Fruit fly (Drosophila melanogaster) whole organism, adult: ENCODE results near the gene CG14079.

ENCODE experiments used
- CG11617 ChIP-seq: fragments of 200-800 bp; sonication (Bioruptor generic); optimal IDR thresholded peaks from 2 replicates; lab custom pipeline; 2017; ENCODE audit warnings: mild to moderate bottlenecking, missing biosample characterization, missing genetic modification reagents, missing genetic modification characterization
- CG12768 ChIP-seq: fragments of 200-800 bp; sonication (Bioruptor generic); optimal IDR thresholded peaks from 2 replicates; lab custom pipeline; 2017; ENCODE audit warnings: missing biosample characterization, missing genetic modification characterization, mild to moderate bottlenecking, moderate library complexity, missing genetic modification reagents
- CG14711 ChIP-seq: fragments of 200-800 bp; sonication (Bioruptor generic); optimal IDR thresholded peaks from 2 replicates; lab custom pipeline; 2018; ENCODE audit warnings: missing biosample characterization, mild to moderate bottlenecking, missing genetic modification characterization, moderate library complexity
- CG1620 ChIP-seq: fragments of 200-800 bp; sonication (Bioruptor generic); optimal IDR thresholded peaks from 2 replicates; lab custom pipeline; 2016; ENCODE audit warnings: missing biosample characterization, missing genetic modification characterization
- CG33017 ChIP-seq: fragments of 200-800 bp; sonication (Bioruptor generic); optimal IDR thresholded peaks from 2 replicates; lab custom pipeline; 2018; ENCODE audit warnings: missing biosample characterization, mild to moderate bottlenecking, missing genetic modification characterization, moderate library complexity
- CG5204 ChIP-seq: fragments of 200-800 bp; sonication (Bioruptor generic); optimal IDR thresholded peaks from 2 replicates; lab custom pipeline; 2016; ENCODE audit warnings: missing biosample characterization, missing genetic modification characterization
- CG7045 ChIP-seq: fragments of 200-800 bp; sonication (Bioruptor generic); optimal IDR thresholded peaks from 2 replicates; lab custom pipeline; 2017; ENCODE audit warnings: missing biosample characterization, mild to moderate bottlenecking, missing genetic modification characterization
- CG7101 ChIP-seq: fragments of 200-800 bp; sonication (Bioruptor generic); optimal IDR thresholded peaks from 2 replicates; lab custom pipeline; 2018; ENCODE audit warnings: missing biosample characterization, mild to moderate bottlenecking, missing genetic modification characterization, moderate library complexity
- Clk ChIP-seq: fragments of 200-800 bp; sonication (Bioruptor generic); optimal IDR thresholded peaks from 2 replicates; lab custom pipeline; 2017; ENCODE audit warnings: missing biosample characterization, missing genetic modification characterization
- Crg-1 ChIP-seq: fragments of 200-800 bp; sonication (Bioruptor generic); optimal IDR thresholded peaks from 2 replicates; lab custom pipeline; 2016; ENCODE audit warnings: missing biosample characterization, missing genetic modification characterization
- Hr96 ChIP-seq: fragments of 200-800 bp; sonication (Bioruptor generic); optimal IDR thresholded peaks from 2 replicates; lab custom pipeline; 2016; ENCODE audit warnings: missing biosample characterization, missing genetic modification characterization
- Mnt ChIP-seq: fragments of 200-800 bp; sonication (Bioruptor generic); optimal IDR thresholded peaks from 2 replicates; lab custom pipeline; 2016; ENCODE audit warnings: missing biosample characterization, mild to moderate bottlenecking, missing genetic modification characterization
- bab1 ChIP-seq: fragments of 200-800 bp; sonication (Bioruptor generic); optimal IDR thresholded peaks from 3 replicates; lab custom pipeline; 2019; ENCODE audit warnings: missing biosample characterization, mild to moderate bottlenecking, missing genetic modification characterization, moderate library complexity
- cic ChIP-seq: fragments of 200-800 bp; sonication (Bioruptor generic); optimal IDR thresholded peaks from 2 replicates; lab custom pipeline; 2017; ENCODE audit warnings: missing biosample characterization, mild to moderate bottlenecking, missing genetic modification characterization, moderate library complexity
- cnc ChIP-seq, 2 experiments: fragments of >200 bp; optimal IDR thresholded peaks; 2 replicates each; lab custom pipeline; 2017
- kay ChIP-seq: fragments of 200-800 bp; sonication (Bioruptor generic); peaks from one replicate; lab custom pipeline; 2016; ENCODE audit warnings: missing biosample characterization, missing genetic modification characterization, borderline replicate concordance
- ovo ChIP-seq: fragments of 200-800 bp; sonication (Bioruptor generic); optimal IDR thresholded peaks from 2 replicates; lab custom pipeline; 2016; ENCODE audit warnings: missing biosample characterization, missing genetic modification characterization
- pad ChIP-seq: fragments of 200-800 bp; sonication (Bioruptor generic); optimal IDR thresholded peaks from 3 replicates; lab custom pipeline; 2017; ENCODE audit warnings: missing biosample characterization, missing genetic modification characterization, mild to moderate bottlenecking, moderate library complexity, missing genetic modification reagents
- tj ChIP-seq: fragments of 200-800 bp; sonication (Bioruptor generic); optimal IDR thresholded peaks from 3 replicates; lab custom pipeline; 2017; ENCODE audit warnings: missing biosample characterization, mild to moderate bottlenecking, missing genetic modification characterization, moderate library complexity
- toe ChIP-seq: fragments of 200-800 bp; sonication (Bioruptor generic); optimal IDR thresholded peaks from 2 replicates; lab custom pipeline; 2016; ENCODE audit warnings: missing biosample characterization, missing genetic modification characterization

CG14079 gene

DNA sequence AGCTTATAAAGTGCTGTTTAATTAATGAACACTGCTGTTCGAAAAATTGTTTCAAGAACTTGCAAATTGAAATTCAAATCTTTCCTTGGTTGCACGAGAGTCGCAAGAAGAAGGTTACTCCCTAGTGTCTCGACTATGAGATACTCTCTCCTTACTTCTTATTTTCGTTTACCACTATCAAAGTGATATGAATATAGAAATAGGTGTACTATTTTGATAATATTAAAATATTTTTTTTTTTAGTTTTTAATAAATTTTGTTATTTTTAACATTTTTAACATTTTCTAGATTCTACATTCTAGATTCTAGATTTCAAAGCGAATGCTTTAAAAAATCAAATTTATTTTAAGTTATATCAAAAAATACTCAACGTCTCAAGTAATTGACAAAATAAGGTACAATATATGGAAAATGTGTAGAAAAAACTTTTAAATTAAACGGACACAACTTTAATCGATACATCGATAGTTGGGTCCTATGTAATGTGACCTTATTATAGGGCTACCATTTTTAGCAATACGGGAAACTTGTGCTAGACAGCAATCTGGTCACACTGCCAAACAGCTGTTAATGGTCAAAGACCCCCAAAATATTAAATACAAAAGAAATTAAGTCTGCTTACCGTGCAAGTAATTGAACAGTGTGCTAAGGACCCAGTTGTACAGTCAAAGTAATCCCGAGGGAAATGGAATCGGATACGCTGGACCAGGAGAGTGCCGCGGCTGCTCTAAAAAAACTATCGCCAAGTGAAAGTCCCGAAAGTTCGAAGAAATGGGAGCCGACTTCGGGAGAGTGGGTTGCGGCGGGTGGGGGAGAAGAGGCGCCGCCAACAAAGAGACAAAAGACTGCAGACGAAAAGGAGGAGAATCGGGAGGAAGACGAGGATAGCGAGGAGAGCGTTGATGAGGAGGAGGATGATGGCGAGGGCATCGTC, 5.4 kb upstream of the CG14079 start, which contains the start of gene MESR6:
MESR6 (plus strand) TSS at position 546 of the 934 bp plus-strand sequence.
- TF ChIP-seq CG1620 (GFP tag; lab: Kevin White, UChicago) (no peak), CG12768 (GFP tag; lab: Kevin White, UChicago) (no peak), Mnt (GFP tag; lab: Kevin White, UChicago) (no peak), CG7101 (tag; lab: Kevin White, UChicago) (no peak), cnc (optimal IDR thresholded peaks at IDR 0.05; lab: Kevin White, UChicago) (no peak), cic (GFP tag; lab: Kevin White, UChicago) (no peak), tj (peak; percentile 39), pad (GFP tag; lab: Kevin White, UChicago) (no peak), CG14711 (tag; lab: Kevin White, UChicago) (peak; percentile 77), bab1 (GFP tag; lab: Kevin White, UChicago) (peak; percentile 44)

DNA sequence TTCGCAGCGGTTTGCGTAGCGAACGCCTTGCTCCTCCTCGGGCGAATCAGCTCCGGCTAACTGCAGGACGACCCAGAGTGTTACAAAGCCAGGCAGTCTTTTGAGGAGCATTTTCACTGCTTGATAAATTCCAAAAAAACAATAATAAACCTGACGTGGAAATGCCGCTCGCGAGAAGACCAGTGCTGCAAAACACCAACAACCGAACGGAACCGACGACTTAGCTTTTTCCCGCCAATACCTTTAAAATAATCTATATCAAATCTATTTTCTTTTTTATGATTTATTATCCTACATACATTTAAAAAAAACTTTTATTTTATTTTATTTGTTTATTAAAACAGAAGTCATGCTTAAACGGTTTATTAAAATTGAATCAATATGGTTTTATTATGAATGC, 1.8 kb upstream of the CG14079 start, which contains the start of gene CNPYb:
CNPYb (minus strand) TSS at position 186 of the 400 bp plus-strand sequence.
- TF ChIP-seq bab1 (GFP tag; lab: Kevin White, UChicago) (peak; percentile 15), CG33017 (tag; lab: Kevin White, UChicago) (peak; percentile 13), pad (GFP tag; lab: Kevin White, UChicago) (peak; percentile 17), Crg-1 (GFP tag; lab: Kevin White, UChicago) (peak; percentile 51), CG11617 (GFP tag; lab: Kevin White, UChicago) (peak; percentile 9), CG7101 (tag; lab: Kevin White, UChicago) (peak; percentile 52), tj (peak; percentile 22), ovo (GFP tag; lab: Kevin White, UChicago) (no peak), cnc (optimal IDR thresholded peaks at IDR 0.05; lab: Kevin White, UChicago) (no peak), Mnt (GFP tag; lab: Kevin White, UChicago) (no peak), CG12768 (GFP tag; lab: Kevin White, UChicago) (peak; percentile 3)

DNA sequence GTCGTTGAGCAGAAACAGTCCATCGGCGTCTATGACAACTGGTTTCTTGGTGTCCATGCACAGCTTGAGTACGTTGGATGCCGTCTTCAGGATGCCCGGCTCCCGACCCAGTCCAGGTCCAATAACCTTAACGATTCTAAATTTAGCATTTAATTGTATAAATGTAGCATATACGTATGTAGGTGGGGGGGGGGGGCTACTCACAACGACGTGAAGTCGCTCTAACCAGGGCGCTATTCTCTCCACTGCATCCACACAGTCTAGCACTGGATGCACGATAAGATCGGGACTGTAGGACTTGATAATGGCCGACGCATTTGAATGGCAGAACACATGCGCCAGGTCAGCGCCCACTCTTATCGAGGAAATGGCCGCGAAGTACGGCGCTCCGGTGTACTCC, 697 bp upstream of the CG14079 start:
- TF ChIP-seq CG11617 (GFP tag; lab: Kevin White, UChicago) (no peak), pad (GFP tag; lab: Kevin White, UChicago) (no peak), bab1 (GFP tag; lab: Kevin White, UChicago) (no peak), CG1620 (GFP tag; lab: Kevin White, UChicago) (no peak), CG7101 (tag; lab: Kevin White, UChicago) (no peak), CG33017 (tag; lab: Kevin White, UChicago) (no peak)

DNA sequence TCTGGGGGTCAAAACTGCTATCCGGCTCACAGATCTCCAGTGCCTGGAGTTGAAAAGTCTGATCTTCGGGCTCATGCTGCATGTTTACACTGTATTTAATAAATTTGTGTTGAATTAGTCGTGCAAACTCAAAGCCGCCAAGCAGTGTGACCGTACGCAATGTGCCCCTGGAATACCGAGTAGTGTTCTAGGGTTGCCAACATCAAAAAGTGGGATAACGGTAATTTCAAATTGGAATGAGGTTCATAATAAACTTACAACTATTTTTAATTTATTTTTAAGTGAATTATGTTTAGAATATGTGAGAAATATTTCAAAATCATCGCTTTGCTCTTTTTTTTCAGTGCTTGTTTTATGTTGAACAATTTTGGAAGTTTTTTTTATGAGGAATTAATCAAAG, 2.4 kb downstream of the CG14079 start, which contains the start of gene Gem2:
Gem2 (minus strand) TSS at position 176 of the 400 bp plus-strand sequence.
- peak; percentile 69 for TF ChIP-seq ovo (GFP tag; lab: Kevin White, UChicago)
- no peak for TF ChIP-seq cnc (optimal IDR thresholded peaks at IDR 0.05; lab: Kevin White, UChicago)
- no peak for TF ChIP-seq Hr96 (GFP tag; lab: Kevin White, UChicago)
- peak; percentile 90 for TF ChIP-seq CG14711 (tag; lab: Kevin White, UChicago)
- no peak for TF ChIP-seq pad (GFP tag; lab: Kevin White, UChicago)
- no peak for TF ChIP-seq Clk

dm6 chr3L:19129565-19129964, 31.8 kb downstream of the CG14079 start, which contains the start of gene Spn75F:
Spn75F (minus strand) TSS chr3L:19129665.
- TF ChIP-seq kay: no peak
- no peak for TF ChIP-seq toe (GFP tag; lab: Kevin White, UChicago)
- no peak for TF ChIP-seq CG1620 (GFP tag; lab: Kevin White, UChicago)
- no peak for TF ChIP-seq bab1 (GFP tag; lab: Kevin White, UChicago)
- no peak for TF ChIP-seq cnc (optimal IDR thresholded peaks at IDR 0.05; lab: Kevin White, UChicago)
- TF ChIP-seq CG12768 (GFP tag; lab: Kevin White, UChicago): no peak
- no peak for TF ChIP-seq ovo (GFP tag; lab: Kevin White, UChicago)
- TF ChIP-seq CG14711 (tag; lab: Kevin White, UChicago): no peak
- TF ChIP-seq Clk: no peak
- TF ChIP-seq CG7101 (tag; lab: Kevin White, UChicago): no peak
- TF ChIP-seq cic (GFP tag; lab: Kevin White, UChicago): no peak
- no peak for TF ChIP-seq Crg-1 (GFP tag; lab: Kevin White, UChicago)
- no peak for TF ChIP-seq CG7045 (GFP tag; lab: Kevin White, UChicago)
- no peak for TF ChIP-seq CG5204 (GFP tag; lab: Kevin White, UChicago)
- TF ChIP-seq pad (GFP tag; lab: Kevin White, UChicago): no peak
- TF ChIP-seq CG11617 (GFP tag; lab: Kevin White, UChicago): no peak
- TF ChIP-seq Hr96 (GFP tag; lab: Kevin White, UChicago): no peak
- no peak for TF ChIP-seq tj

dm6 chr3L:19132586-19132985, 34.8 kb downstream of the CG14079 start:
- TF ChIP-seq Clk (no peak), CG5204 (GFP tag; lab: Kevin White, UChicago) (no peak), Hr96 (GFP tag; lab: Kevin White, UChicago) (no peak), CG7101 (tag; lab: Kevin White, UChicago) (no peak), CG7045 (GFP tag; lab: Kevin White, UChicago) (no peak), tj (no peak), Mnt (GFP tag; lab: Kevin White, UChicago) (no peak)
